Fruit fly (Drosophila melanogaster) whole organism, wandering third instar larva: ENCODE data around the gene CG5078.
A peak's percentile ranks its signal among the peaks of the same experiment; 100 is the strongest.

Source experiments
- Abd-B ChIP-seq: fragments of >200 bp; optimal IDR thresholded peaks from 2 replicates; lab custom pipeline; 2017; ENCODE audit warnings: missing biosample characterization, missing genetic modification characterization
- CG32264 ChIP-seq: fragments of 200-800 bp; sonication (Bioruptor generic); optimal IDR thresholded peaks from 2 replicates; lab custom pipeline; 2016; ENCODE audit warnings: missing biosample characterization, missing genetic modification characterization
- CG9705 ChIP-seq: fragments of 200-800 bp; sonication (Bioruptor generic); optimal IDR thresholded peaks from 2 replicates; lab custom pipeline; 2018; ENCODE audit warnings: missing biosample characterization, mild to moderate bottlenecking, missing genetic modification characterization
- CrebA ChIP-seq: fragments of 200-800 bp; sonication (Bioruptor generic); optimal IDR thresholded peaks from 2 replicates; lab custom pipeline; 2016; ENCODE audit warnings: missing biosample characterization, mild to moderate bottlenecking, missing genetic modification characterization, borderline replicate concordance
- Dfd ChIP-seq: fragments of >200 bp; optimal IDR thresholded peaks from 2 replicates; lab custom pipeline; 2017; ENCODE audit warnings: missing biosample characterization, missing genetic modification characterization
- Dif ChIP-seq: fragments of 200-275, 200-300 bp; sonication (Bioruptor generic); optimal IDR thresholded peaks from 2 replicates; lab custom pipeline; 2018; ENCODE audit warnings: missing biosample characterization, missing genetic modification characterization; ENCODE audit not compliant: partially characterized antibody
- GATAd ChIP-seq: sonication (Bioruptor generic); optimal IDR thresholded peaks from 2 replicates; lab custom pipeline; 2016; ENCODE audit warnings: missing biosample characterization, missing genetic modification characterization
- HLH106 ChIP-seq: fragments of 200-800 bp; optimal IDR thresholded peaks from 3 replicates; lab custom pipeline; 2019; ENCODE audit warnings: missing biosample characterization, mild to moderate bottlenecking, missing genetic modification characterization, moderate library complexity
- Hnf4 ChIP-seq: fragments of 200-800 bp; sonication (Bioruptor generic); optimal IDR thresholded peaks from 2 replicates; lab custom pipeline; 2016; ENCODE audit warnings: missing biosample characterization, mild to moderate bottlenecking, missing genetic modification characterization
- Hr78 ChIP-seq: fragments of >200 bp; optimal IDR thresholded peaks from 2 replicates; lab custom pipeline; 2017; ENCODE audit warnings: missing biosample characterization, missing genetic modification characterization
- Hr83 ChIP-seq: fragments of 200-300 bp; sonication (Bioruptor generic); optimal IDR thresholded peaks from 2 replicates; lab custom pipeline; 2016; ENCODE audit warnings: missing biosample characterization, mild to moderate bottlenecking, missing genetic modification characterization, moderate library complexity; ENCODE audit not compliant: poor library complexity, severe bottlenecking
- Jra ChIP-seq: sonication (Bioruptor generic); optimal IDR thresholded peaks from 2 replicates; lab custom pipeline; 2016; ENCODE audit warnings: missing biosample characterization, missing genetic modification characterization
- Mio ChIP-seq: sonication (Bioruptor generic); optimal IDR thresholded peaks from 2 replicates; lab custom pipeline; 2016; ENCODE audit warnings: missing biosample characterization, missing genetic modification characterization
- Myc ChIP-seq: fragments of >200 bp; optimal IDR thresholded peaks from 2 replicates; lab custom pipeline; 2017
- N ChIP-seq: fragments of >200 bp; optimal IDR thresholded peaks from 2 replicates; lab custom pipeline; 2018; ENCODE audit warnings: missing biosample characterization, missing external identifiers, missing genetic modification characterization
- OdsH ChIP-seq: fragments of 200-800 bp; sonication (Bioruptor generic); optimal IDR thresholded peaks from 2 replicates; lab custom pipeline; 2016; ENCODE audit warnings: missing biosample characterization, mild to moderate bottlenecking, missing genetic modification characterization
- Rel ChIP-seq, 2 experiments: fragments of 200-800 bp; sonication (Bioruptor generic) in 1 of 2; optimal IDR thresholded peaks; 2 replicates in 1 of 2; 3 replicates in 1 of 2; lab custom pipeline; 2016 to 2019; ENCODE audit warnings: mild to moderate bottlenecking in 2 of 2, missing biosample characterization in 2 of 2, missing genetic modification characterization in 2 of 2, moderate library complexity in 1 of 2
- Sp1 ChIP-seq: fragments of 200-800 bp; sonication (Bioruptor generic); optimal IDR thresholded peaks from 3 replicates; lab custom pipeline; 2019; ENCODE audit warnings: missing biosample characterization, mild to moderate bottlenecking, missing genetic modification characterization, moderate library complexity
- Vsx2 ChIP-seq: fragments of 200-300, 225-300 bp; sonication (Bioruptor generic); optimal IDR thresholded peaks from 2 replicates; lab custom pipeline; 2018; ENCODE audit warnings: missing biosample characterization, missing genetic modification characterization; ENCODE audit not compliant: partially characterized antibody
- br ChIP-seq: fragments of 200-800 bp; sonication (Bioruptor generic); optimal IDR thresholded peaks from 2 replicates; lab custom pipeline; 2016; ENCODE audit warnings: missing biosample characterization, missing genetic modification characterization
- brk ChIP-seq: fragments of 200-800 bp; sonication (Bioruptor generic); optimal IDR thresholded peaks from 2 replicates; lab custom pipeline; 2016; ENCODE audit warnings: missing biosample characterization, mild to moderate bottlenecking, missing genetic modification characterization
- dl ChIP-seq, 2 experiments: fragments of 175-275, 200-275 bp in 1 of 2; fragments of 200-275 bp in 1 of 2; sonication (Bioruptor generic); optimal IDR thresholded peaks; lab custom pipeline; 2018; ENCODE audit warnings: mild to moderate bottlenecking in 2 of 2, missing biosample characterization in 2 of 2, missing genetic modification characterization in 2 of 2, moderate library complexity in 2 of 2; ENCODE audit not compliant: partially characterized antibody in 2 of 2, insufficient read depth in 1 of 2
- dmrt93B ChIP-seq: fragments of 200-800 bp; sonication (Bioruptor generic); optimal IDR thresholded peaks from 2 replicates; lab custom pipeline; 2018; ENCODE audit warnings: missing biosample characterization, mild to moderate bottlenecking, missing genetic modification characterization
- dsf ChIP-seq: sonication (Bioruptor generic); optimal IDR thresholded peaks from 2 replicates; lab custom pipeline; 2016; ENCODE audit warnings: missing biosample characterization, missing genetic modification characterization, borderline replicate concordance
- ey ChIP-seq: fragments of 200-800 bp; sonication (Bioruptor generic); optimal IDR thresholded peaks from 2 replicates; lab custom pipeline; 2016; ENCODE audit warnings: missing biosample characterization, missing genetic modification characterization
- foxo ChIP-seq, 2 experiments: fragments of 200-800 bp; sonication (Bioruptor generic); optimal IDR thresholded peaks; 2 replicates in 1 of 2; 3 replicates in 1 of 2; lab custom pipeline; 2016 to 2017; ENCODE audit warnings: missing biosample characterization in 2 of 2, missing genetic modification characterization in 2 of 2
- fru ChIP-seq: fragments of 200-800 bp; sonication (Bioruptor generic); optimal IDR thresholded peaks from 3 replicates; lab custom pipeline; 2016; ENCODE audit warnings: missing biosample characterization, mild to moderate bottlenecking, missing genetic modification characterization
- h ChIP-seq: fragments of 200-800 bp; sonication (Bioruptor generic); optimal IDR thresholded peaks from 3 replicates; lab custom pipeline; 2016; ENCODE audit warnings: missing biosample characterization, mild to moderate bottlenecking, missing genetic modification characterization
- jim ChIP-seq: fragments of 175-275, 200-325 bp; sonication (Bioruptor generic); optimal IDR thresholded peaks from 2 replicates; lab custom pipeline; 2016; ENCODE audit warnings: missing biosample characterization, mild to moderate bottlenecking, missing genetic modification characterization
- lola ChIP-seq: fragments of >200 bp; optimal IDR thresholded peaks from 2 replicates; lab custom pipeline; 2017; ENCODE audit warnings: missing biosample characterization, missing genetic modification characterization
- pan ChIP-seq: fragments of >200 bp; optimal IDR thresholded peaks from 2 replicates; lab custom pipeline; 2017
- psq ChIP-seq: fragments of 200-800 bp; sonication (Bioruptor generic); optimal IDR thresholded peaks from 3 replicates; lab custom pipeline; 2017; ENCODE audit warnings: missing biosample characterization, mild to moderate bottlenecking, missing genetic modification characterization, moderate library complexity
- rgr ChIP-seq: fragments of 200-800 bp; sonication (Bioruptor generic); optimal IDR thresholded peaks from 3 replicates; lab custom pipeline; 2016; ENCODE audit warnings: missing biosample characterization, mild to moderate bottlenecking, missing genetic modification characterization
- sage ChIP-seq: fragments of 200-800 bp; sonication (Bioruptor generic); optimal IDR thresholded peaks from 2 replicates; lab custom pipeline; 2016; ENCODE audit warnings: missing biosample characterization, mild to moderate bottlenecking, missing genetic modification characterization
- sv ChIP-seq: fragments of 200-800 bp; sonication (Bioruptor generic); optimal IDR thresholded peaks from 3 replicates; lab custom pipeline; 2016; ENCODE audit warnings: missing biosample characterization, missing genetic modification characterization
- tai ChIP-seq: sonication (Bioruptor generic); optimal IDR thresholded peaks from 2 replicates; lab custom pipeline; 2016; ENCODE audit warnings: missing biosample characterization, missing genetic modification characterization
- usp ChIP-seq: fragments of >200 bp; optimal IDR thresholded peaks from 2 replicates; lab custom pipeline; 2017; ENCODE audit warnings: missing biosample characterization, missing genetic modification characterization
- woc ChIP-seq: sonication (Bioruptor generic); optimal IDR thresholded peaks from 2 replicates; lab custom pipeline; 2016; ENCODE audit warnings: missing biosample characterization, mild to moderate bottlenecking, missing genetic modification characterization

Gene CG5078

dm6 chr3L:20472607-20473006, 33.2 kb upstream of the CG5078 start:
- TF ChIP-seq br (GFP tag; lab: Kevin White, UChicago): no peak
- no peak for TF ChIP-seq h (GFP tag; lab: Kevin White, UChicago)
- TF ChIP-seq psq: no peak
- TF ChIP-seq Hr78 (GFP tag; lab: Kevin White, UChicago): no peak
- no peak for TF ChIP-seq CrebA (GFP tag; lab: Kevin White, UChicago)
- TF ChIP-seq tai (GFP tag; lab: Kevin White, UChicago): no peak
- no peak for TF ChIP-seq fru (GFP tag; lab: Kevin White, UChicago)
- TF ChIP-seq ey: no peak
- no peak for TF ChIP-seq dsf (GFP tag; lab: Kevin White, UChicago)
- no peak for TF ChIP-seq rgr
- no peak for TF ChIP-seq Hnf4
- TF ChIP-seq GATAd (GFP tag; lab: Kevin White, UChicago): no peak
- no peak for TF ChIP-seq foxo (GFP tag; optimal IDR thresholded peaks at IDR 0.05; lab: Kevin White, UChicago)

- TF ChIP-seq woc (GFP tag; lab: Kevin White, UChicago) (peak; percentile 33), dl (GFP tag; optimal IDR thresholded peaks at IDR 0.05; lab: Kevin White, UChicago; ENCODE audit: insufficient read depth in 1 of 2, partially characterized antibody in 2 of 2) (no peak), ey (peak; percentile 13), Hr78 (GFP tag; lab: Kevin White, UChicago) (no peak), brk (GFP tag; lab: Kevin White, UChicago) (peak; percentile 57), Mio (no peak), Jra (GFP tag; lab: Kevin White, UChicago) (peak; percentile 12), sv (no peak), fru (GFP tag; lab: Kevin White, UChicago) (no peak), Dif (GFP tag; lab: Kevin White, UChicago) (no peak), Dfd (GFP tag; lab: Kevin White, UChicago) (no peak), HLH106 (tag; lab: Kevin White, UChicago) (peak; percentile 83), dmrt93B (GFP tag; lab: Kevin White, UChicago) (peak; percentile 47), Rel (GFP tag; optimal IDR thresholded peaks at IDR 0.05; lab: Kevin White, UChicago) (no peak), Rel (tag; optimal IDR thresholded peaks at IDR 0.05; lab: Kevin White, UChicago) (peak; percentile 66), CrebA (GFP tag; lab: Kevin White, UChicago) (peak; percentile 38), h (GFP tag; lab: Kevin White, UChicago) (peak; percentile 71), Hr83 (peak; percentile 38), usp (GFP tag; lab: Kevin White, UChicago) (no peak), pan (lab: Kevin White, UChicago) (no peak), Vsx2 (no peak), Hnf4 (peak; percentile 47), CG32264 (GFP tag; lab: Kevin White, UChicago) (no peak), Myc (lab: Kevin White, UChicago) (no peak), dsf (GFP tag; lab: Kevin White, UChicago) (no peak), lola (GFP tag; lab: Kevin White, UChicago) (no peak), sage (GFP tag; lab: Kevin White, UChicago) (peak; percentile 29), rgr (peak; percentile 49), br (GFP tag; lab: Kevin White, UChicago) (no peak), psq (peak; percentile 91), N (GFP tag; lab: Kevin White, UChicago) (no peak), Abd-B (no peak), foxo (GFP tag; optimal IDR thresholded peaks at IDR 0.05; lab: Kevin White, UChicago) (peak in 1 of 2 experiments; percentile 71), OdsH (GFP tag; lab: Kevin White, UChicago) (peak; percentile 18), Sp1 (peak; percentile 66), tai (GFP tag; lab: Kevin White, UChicago) (peak; percentile 69), GATAd (GFP tag; lab: Kevin White, UChicago) (peak; percentile 32), jim (GFP tag; lab: Kevin White, UChicago) (no peak), CG9705 (GFP tag; lab: Kevin White, UChicago) (peak; percentile 39)
- TF ChIP-seq, all 38 proteins: peak for 20
These were observed 32.6 kb upstream of the CG5078 start, which contains the start of the genes CG32428 and CG5969 for dm6 chr3L:20473021-20473799. Gene CG32428 (minus strand): TSS chr3L:20473723. Gene CG5969 (plus strand): TSS chr3L:20473783.
